Worm (Caenorhabditis elegans) whole organism, L4/young adult: Measurements from ENCODE around the gene srh-136.

Experiments
- W03F9.2 ChIP-seq: fragments of 150-350 bp; optimal IDR thresholded peaks from 2 replicates; lab custom pipeline; 2014; ENCODE audit warnings: missing biosample characterization, missing genetic modification characterization
- dao-5 ChIP-seq: sonication (generic microtip); optimal IDR thresholded peaks from 2 replicates; lab custom pipeline; 2016; ENCODE audit warnings: missing genotype, missing genetic modification characterization, moderate library complexity, missing compliant biosample characterization
- him-1 ChIP-seq: sonication (generic microtip); optimal IDR thresholded peaks from 2 replicates; lab custom pipeline; 2016; ENCODE audit warnings: missing genotype, missing genetic modification reagents, missing genetic modification characterization, missing compliant biosample characterization

ce11 chrV:16497504-16497903 is at the start of gene srh-136:
- TF ChIP-seq dao-5 (tag; lab: Kevin White, UChicago) (no peak), W03F9.2 (tag; lab: Kevin White, UChicago) (no peak), him-1 (tag; lab: Kevin White, UChicago) (no peak)
